Fruit fly (Drosophila melanogaster) whole organism, embryonic: ENCODE measurements around the gene CG1764.

Source experiments
- Ada2b ChIP-seq: fragments of 200-800 bp; sonication (Bioruptor generic); IDR thresholded peaks from 2 replicates; pipeline ENCODE4 v1.3.6; 2022; ENCODE audit warnings: missing biosample characterization, missing genetic modification characterization
- Atf-2 ChIP-seq: fragments of 200-800 bp; sonication (Bioruptor generic); optimal IDR thresholded peaks from 2 replicates; lab custom pipeline; 2016; ENCODE audit warnings: missing biosample characterization, missing genetic modification characterization
- CG10321 ChIP-seq: fragments of 200-800 bp; sonication (Bioruptor generic); IDR thresholded peaks from 2 replicates; pipeline ENCODE4 v1.3.6; 2022; ENCODE audit warnings: missing biosample characterization, missing genetic modification characterization
- CG11723 ChIP-seq: fragments of 200-800 bp; sonication (Bioruptor generic); optimal IDR thresholded peaks from 2 replicates; lab custom pipeline; 2017; ENCODE audit warnings: missing biosample characterization, mild to moderate bottlenecking, missing genetic modification characterization
- CG13775 ChIP-seq: fragments of 200-800 bp; sonication (Bioruptor generic); optimal IDR thresholded peaks from 3 replicates; lab custom pipeline; 2017; ENCODE audit warnings: missing biosample characterization, mild to moderate bottlenecking, missing genetic modification characterization
- CG16863 ChIP-seq: fragments of 200-800 bp; sonication (Bioruptor generic); optimal IDR thresholded peaks from 3 replicates; lab custom pipeline; 2016; ENCODE audit warnings: missing biosample characterization, missing genetic modification characterization
- CG17359 ChIP-seq: fragments of 200-800 bp; sonication (Bioruptor generic); optimal IDR thresholded peaks from 3 replicates; lab custom pipeline; 2018; ENCODE audit warnings: missing biosample characterization, mild to moderate bottlenecking, missing genetic modification characterization, moderate library complexity
- CG17612 ChIP-seq: fragments of 200-800 bp; sonication (Bioruptor generic); IDR thresholded peaks from 2 replicates; pipeline ENCODE4 v1.3.6; 2022; ENCODE audit warnings: missing biosample characterization, missing genetic modification characterization
- CG1832 ChIP-seq: fragments of 200-800 bp; sonication (Bioruptor generic); optimal IDR thresholded peaks from 2 replicates; lab custom pipeline; 2017; ENCODE audit warnings: missing biosample characterization, mild to moderate bottlenecking, missing genetic modification characterization, inconsistent platforms
- CG2202 ChIP-seq: fragments of 200-800 bp; sonication (Bioruptor generic); optimal IDR thresholded peaks from 2 replicates; lab custom pipeline; 2018; ENCODE audit warnings: missing biosample characterization, mild to moderate bottlenecking, missing genetic modification characterization
- CG31388 ChIP-seq: fragments of 200-800 bp; sonication (Bioruptor generic); optimal IDR thresholded peaks from 2 replicates; lab custom pipeline; 2016; ENCODE audit warnings: missing biosample characterization, missing genetic modification characterization
- CG32532 ChIP-seq: fragments of 200-800 bp; sonication (Bioruptor generic); IDR thresholded peaks from 2 replicates; pipeline ENCODE4 v1.3.6; 2022; ENCODE audit warnings: missing biosample characterization, missing genetic modification characterization
- CG33557 ChIP-seq: fragments of 200-800 bp; sonication (Bioruptor generic); optimal IDR thresholded peaks from 2 replicates; lab custom pipeline; 2019; ENCODE audit warnings: missing biosample characterization, mild to moderate bottlenecking, missing genetic modification characterization, moderate library complexity
- CG3726 ChIP-seq: fragments of 200-800 bp; sonication (Bioruptor generic); IDR thresholded peaks from 3 replicates; pipeline ENCODE4, ENCODE4 v1.3.6; 2022; ENCODE audit warnings: missing biosample characterization, missing genetic modification characterization
- CG4404 ChIP-seq: fragments of 200-800 bp; sonication (Bioruptor generic); IDR thresholded peaks from 2 replicates; pipeline ENCODE4 v1.3.6; 2022; ENCODE audit warnings: missing biosample characterization, missing genetic modification characterization
- CG4617 ChIP-seq: fragments of 200-800 bp; sonication (Bioruptor generic); optimal IDR thresholded peaks from 3 replicates; lab custom pipeline; 2016; ENCODE audit warnings: missing biosample characterization, missing genetic modification characterization, borderline replicate concordance
- CG5953 ChIP-seq: fragments of 200-800 bp; sonication (Bioruptor generic); IDR thresholded peaks from 2 replicates; pipeline ENCODE4 v1.3.6; 2022; ENCODE audit warnings: missing biosample characterization, missing genetic modification characterization
- CG8089 ChIP-seq: fragments of 200-800 bp; sonication (Bioruptor generic); optimal IDR thresholded peaks from 3 replicates; lab custom pipeline; 2016; ENCODE audit warnings: missing biosample characterization, missing genetic modification characterization
- CG8290 ChIP-seq, 3 experiments: fragments of 200-800 bp; sonication (Bioruptor generic); optimal IDR thresholded peaks; 2 replicates each; lab custom pipeline; 2016 to 2019; ENCODE audit warnings: missing biosample characterization in 3 of 3, missing genetic modification characterization in 3 of 3, mild to moderate bottlenecking in 2 of 3, moderate library complexity in 1 of 3
- CG8944 ChIP-seq: fragments of 200-800 bp; sonication (Bioruptor generic); optimal IDR thresholded peaks from 3 replicates; lab custom pipeline; 2016; ENCODE audit warnings: missing biosample characterization, missing genetic modification characterization
- CG9797 ChIP-seq: fragments of 200-800 bp; sonication (Bioruptor generic); optimal IDR thresholded peaks from 3 replicates; lab custom pipeline; 2018; ENCODE audit warnings: missing biosample characterization, mild to moderate bottlenecking, missing genetic modification characterization
- Camta ChIP-seq: fragments of 200-800 bp; sonication (Bioruptor generic); optimal IDR thresholded peaks from 2 replicates; lab custom pipeline; 2016; ENCODE audit warnings: missing biosample characterization, missing genetic modification characterization
- Chrac-16 ChIP-seq: fragments of 200-800 bp; sonication (Bioruptor generic); optimal IDR thresholded peaks from 3 replicates; lab custom pipeline; 2016; ENCODE audit warnings: missing biosample characterization, missing genetic modification characterization
- Dref ChIP-seq: fragments of 200-800 bp; sonication (Bioruptor generic); IDR thresholded peaks from 2 replicates; pipeline ENCODE4 v1.3.6; 2022; ENCODE audit warnings: missing biosample characterization, missing genetic modification characterization
- Ets65A ChIP-seq: fragments of 200-800 bp; sonication (Bioruptor generic); peaks from one replicate; lab custom pipeline; 2016; ENCODE audit warnings: missing biosample characterization, missing genetic modification characterization
- Fer1 ChIP-seq: fragments of 200-800 bp; sonication (Bioruptor generic); optimal IDR thresholded peaks from 2 replicates; lab custom pipeline; 2017; ENCODE audit warnings: missing biosample characterization, mild to moderate bottlenecking, missing genetic modification characterization
- Hmr ChIP-seq: fragments of 200-800 bp; sonication (Bioruptor generic); optimal IDR thresholded peaks from 3 replicates; lab custom pipeline; 2017; ENCODE audit warnings: mild to moderate bottlenecking, missing biosample characterization, missing genetic modification reagents, missing genetic modification characterization
- Hr78 ChIP-seq, 2 experiments: fragments of 200-800 bp in 1 of 2; fragments of >200 bp in 1 of 2; sonication (Bioruptor generic) in 1 of 2; optimal IDR thresholded peaks; 2 replicates each; lab custom pipeline; 2017 to 2019; ENCODE audit warnings: missing biosample characterization in 2 of 2, missing genetic modification characterization in 2 of 2, mild to moderate bottlenecking in 1 of 2, moderate library complexity in 1 of 2
- MBD-R2 ChIP-seq: fragments of 200-800 bp; sonication (Bioruptor generic); IDR thresholded peaks from 2 replicates; pipeline ENCODE4 v1.3.6; 2022; ENCODE audit warnings: missing biosample characterization, missing genetic modification characterization
- Max ChIP-seq: fragments of 200-800 bp; sonication (Bioruptor generic); optimal IDR thresholded peaks from 2 replicates; lab custom pipeline; 2016; ENCODE audit warnings: missing biosample characterization, mild to moderate bottlenecking, missing genetic modification characterization
- NK7.1 ChIP-seq: fragments of 200-800 bp; sonication (Bioruptor generic); optimal IDR thresholded peaks from 3 replicates; lab custom pipeline; 2016; ENCODE audit warnings: missing biosample characterization, missing genetic modification characterization
- Ptx1 ChIP-seq: fragments of 200-800 bp; sonication (Bioruptor generic); IDR thresholded peaks from 2 replicates; pipeline ENCODE4 v1.3.6; 2022; ENCODE audit warnings: missing biosample characterization, missing genetic modification characterization
- Rx ChIP-seq: fragments of 200-800 bp; sonication (Bioruptor generic); IDR thresholded peaks from 2 replicates; pipeline ENCODE4 v1.3.6; 2022; ENCODE audit warnings: missing biosample characterization, missing genetic modification characterization
- Vsx1 ChIP-seq: fragments of 200-800 bp; sonication (Bioruptor generic); optimal IDR thresholded peaks from 2 replicates; lab custom pipeline; 2017; ENCODE audit warnings: missing biosample characterization, mild to moderate bottlenecking, missing genetic modification characterization, missing genetic modification reagents
- amos ChIP-seq: fragments of 200-800 bp; sonication (Bioruptor generic); IDR thresholded peaks from 2 replicates; pipeline ENCODE4 v1.3.6; 2022; ENCODE audit warnings: missing biosample characterization, missing genetic modification characterization; ENCODE audit not compliant: partially characterized antibody
- ap ChIP-seq: fragments of 200-800 bp; sonication (Bioruptor generic); IDR thresholded peaks from 2 replicates; pipeline ENCODE4 v1.3.6; 2022; ENCODE audit warnings: missing biosample characterization, missing genetic modification characterization
- bab2 ChIP-seq: fragments of 200-800 bp; sonication (Bioruptor generic); optimal IDR thresholded peaks from 2 replicates; lab custom pipeline; 2016; ENCODE audit warnings: missing biosample characterization, missing genetic modification characterization
- br ChIP-seq: fragments of >200 bp; optimal IDR thresholded peaks from 2 replicates; lab custom pipeline; 2017
- cato ChIP-seq: fragments of 200-800 bp; sonication (Bioruptor generic); optimal IDR thresholded peaks from 2 replicates; lab custom pipeline; 2016; ENCODE audit warnings: missing biosample characterization, missing genetic modification characterization, borderline replicate concordance
- cg ChIP-seq: fragments of 200-800 bp; sonication (Bioruptor generic); optimal IDR thresholded peaks from 3 replicates; lab custom pipeline; 2019; ENCODE audit warnings: missing biosample characterization, mild to moderate bottlenecking, missing genetic modification characterization, moderate library complexity
- chm ChIP-seq: fragments of 200-800 bp; sonication (Bioruptor generic); IDR thresholded peaks from 2 replicates; pipeline ENCODE4 v1.3.6; 2022; ENCODE audit warnings: missing biosample characterization, missing genetic modification characterization
- danr ChIP-seq: fragments of 200-800 bp; sonication (Bioruptor generic); IDR thresholded peaks from 2 replicates; pipeline ENCODE4 v1.3.6; 2022; ENCODE audit warnings: missing biosample characterization, missing genetic modification characterization
- dmrt99B ChIP-seq: fragments of 200-800 bp; sonication (Bioruptor generic); optimal IDR thresholded peaks from 2 replicates; lab custom pipeline; 2018; ENCODE audit warnings: missing biosample characterization, mild to moderate bottlenecking, missing genetic modification characterization, moderate library complexity
- en ChIP-seq: fragments of 200-800 bp; sonication (Bioruptor generic); optimal IDR thresholded peaks from 2 replicates; lab custom pipeline; 2016; ENCODE audit warnings: missing biosample characterization, missing genetic modification characterization
- grn ChIP-seq: fragments of 200-800 bp; sonication (Bioruptor generic); optimal IDR thresholded peaks from 3 replicates; lab custom pipeline; 2017; ENCODE audit warnings: missing biosample characterization, missing genetic modification characterization
- sr ChIP-seq: fragments of 200-800 bp; sonication (Bioruptor generic); IDR thresholded peaks from 3 replicates; pipeline ENCODE4 v1.3.6; 2022; ENCODE audit warnings: missing biosample characterization, missing genetic modification characterization
- ssp ChIP-seq: fragments of 200-800 bp; sonication (Bioruptor generic); IDR thresholded peaks from 2 replicates; pipeline ENCODE4 v1.3.6; 2022; ENCODE audit warnings: missing biosample characterization, missing genetic modification characterization
- sug ChIP-seq: fragments of 200-800 bp; optimal IDR thresholded peaks from 2 replicates; lab custom pipeline; 2019; ENCODE audit warnings: missing biosample characterization, mild to moderate bottlenecking, missing genetic modification characterization, moderate library complexity
- ttk ChIP-seq: fragments of 200-800 bp; sonication (Bioruptor generic); IDR thresholded peaks from 2 replicates; pipeline ENCODE4 v2.1.2; 2022; ENCODE audit warnings: missing biosample characterization, missing genetic modification characterization
- tup ChIP-seq: fragments of 200-800 bp; sonication (Bioruptor generic); optimal IDR thresholded peaks from 2 replicates; lab custom pipeline; 2016; ENCODE audit warnings: missing biosample characterization, mild to moderate bottlenecking, missing genetic modification characterization, moderate library complexity
- wdn ChIP-seq: fragments of 200-800 bp; sonication (Bioruptor generic); IDR thresholded peaks from 2 replicates; pipeline ENCODE4 v1.3.6; 2022; ENCODE audit warnings: missing biosample characterization, missing genetic modification characterization
- zen2 ChIP-seq: fragments of 200-800 bp; sonication (Bioruptor generic); IDR thresholded peaks from 3 replicates; pipeline ENCODE4 v1.3.6; 2022; ENCODE audit warnings: missing biosample characterization, missing genetic modification characterization; ENCODE audit not compliant: partially characterized antibody
- zf30C ChIP-seq: fragments of 200-800 bp; sonication (Bioruptor generic); optimal IDR thresholded peaks from 3 replicates; lab custom pipeline; 2018; ENCODE audit warnings: missing biosample characterization, mild to moderate bottlenecking, missing genetic modification characterization

CG1764 gene

DNA sequence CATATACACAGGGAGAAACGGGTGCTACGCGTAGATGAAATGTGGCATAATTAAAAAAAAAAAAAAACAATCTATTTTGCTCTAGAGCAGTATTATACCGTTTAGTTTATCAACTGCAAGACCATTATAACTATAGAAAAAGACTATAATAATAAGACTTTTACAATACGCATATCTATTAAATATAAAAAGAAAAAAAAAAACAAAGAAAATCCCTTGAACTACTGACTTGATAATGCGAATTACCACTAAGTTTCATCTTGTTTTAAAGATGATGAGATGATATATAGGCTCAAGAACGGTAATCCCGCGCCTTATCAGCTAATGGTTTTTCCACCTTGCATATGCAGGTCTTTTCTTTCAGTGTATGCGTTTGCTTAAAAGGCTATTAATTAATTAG lies 5.0 kb upstream of the CG1764 start (continued):
- no peak for TF ChIP-seq cato (GFP tag; lab: Kevin White, UChicago)
- peak; percentile 35 for TF ChIP-seq Ptx1 (GFP tag; lab: Robert Waterston, UW)
- TF ChIP-seq zf30C (GFP tag; lab: Kevin White, UChicago): no peak
- TF ChIP-seq Dref: no peak
- no peak for TF ChIP-seq CG5953 (GFP tag; lab: Robert Waterston, UW)
- TF ChIP-seq Hmr: peak; percentile 39
- no peak for TF ChIP-seq CG8089
- no peak for TF ChIP-seq Atf-2 (GFP tag; lab: Kevin White, UChicago)
- no peak for TF ChIP-seq tup (GFP tag; lab: Kevin White, UChicago)
- TF ChIP-seq CG9797 (GFP tag; lab: Kevin White, UChicago): no peak
- TF ChIP-seq dmrt99B (tag; lab: Kevin White, UChicago): peak; percentile 57
- TF ChIP-seq wdn (GFP tag; lab: Robert Waterston, UW): no peak
- TF ChIP-seq en (GFP tag; lab: Kevin White, UChicago): no peak
- TF ChIP-seq danr (GFP tag; lab: Robert Waterston, UW): no peak
- no peak for TF ChIP-seq ssp (GFP tag; lab: Robert Waterston, UW)
- no peak for TF ChIP-seq CG4404
- TF ChIP-seq Ada2b (GFP tag; lab: Robert Waterston, UW): no peak
- no peak for TF ChIP-seq amos
- no peak for TF ChIP-seq Chrac-16 (GFP tag; lab: Kevin White, UChicago)
- no peak for TF ChIP-seq zen2 (GFP tag; lab: Robert Waterston, UW)
- TF ChIP-seq grn (GFP tag; lab: Kevin White, UChicago): no peak
- TF ChIP-seq CG8944: no peak
- TF ChIP-seq MBD-R2 (GFP tag; lab: Robert Waterston, UW): no peak
- TF ChIP-seq Rx (GFP tag; lab: Robert Waterston, UW): no peak
- TF ChIP-seq Hr78 (GFP tag; optimal IDR thresholded peaks at IDR 0.05; lab: Kevin White, UChicago): no peak
- TF ChIP-seq CG13775: peak; percentile 42
- no peak for TF ChIP-seq CG32532
- peak; percentile 2 for TF ChIP-seq CG17359
- no peak for TF ChIP-seq cg (GFP tag; lab: Kevin White, UChicago)
- no peak for TF ChIP-seq CG31388 (GFP tag; lab: Kevin White, UChicago)
- peak; percentile 3 for TF ChIP-seq sug (tag; lab: Kevin White, UChicago)
- no peak for TF ChIP-seq NK7.1 (GFP tag; lab: Kevin White, UChicago)
- TF ChIP-seq Max (GFP tag; lab: Kevin White, UChicago): peak; percentile 15
- no peak for TF ChIP-seq CG4617 (GFP tag; lab: Kevin White, UChicago)
- no peak for TF ChIP-seq CG16863 (GFP tag; lab: Kevin White, UChicago)
- TF ChIP-seq CG17612: no peak
- no peak for TF ChIP-seq sr
- TF ChIP-seq CG1832 (GFP tag; lab: Kevin White, UChicago): no peak
- no peak for TF ChIP-seq Camta
- TF ChIP-seq ap: no peak
- TF ChIP-seq CG11723 (GFP tag; lab: Kevin White, UChicago): peak; percentile 32
- TF ChIP-seq CG10321 (GFP tag; lab: Robert Waterston, UW): no peak
- no peak for TF ChIP-seq CG8290 (GFP tag; optimal IDR thresholded peaks at IDR 0.05; lab: Kevin White, UChicago)
- no peak for TF ChIP-seq CG8290 (tag; optimal IDR thresholded peaks at IDR 0.05; lab: Kevin White, UChicago)
- no peak for TF ChIP-seq bab2 (GFP tag; lab: Kevin White, UChicago)
- TF ChIP-seq CG3726 (GFP tag; lab: Robert Waterston, UW): no peak
- no peak for TF ChIP-seq br (lab: Kevin White, UChicago)
- TF ChIP-seq Ets65A (GFP tag; lab: Kevin White, UChicago): peak; percentile 60
- no peak for TF ChIP-seq ttk (GFP tag; lab: Robert Waterston, UW)
- TF ChIP-seq CG33557 (GFP tag; lab: Kevin White, UChicago): no peak
- no peak for TF ChIP-seq Vsx1 (GFP tag; lab: Kevin White, UChicago)
- TF ChIP-seq CG2202: no peak
- no peak for TF ChIP-seq Fer1
- no peak for TF ChIP-seq chm (GFP tag; lab: Robert Waterston, UW)
